Fruit fly (Drosophila melanogaster) whole organism, pupa: Measurements from ENCODE around the gene THADA.

Experiments used
- CG10348 ChIP-seq: fragments of 200-800 bp; sonication (Bioruptor generic); IDR thresholded peaks from 2 replicates; pipeline ENCODE4 v1.3.6; 2022; ENCODE audit warnings: missing biosample characterization, missing genetic modification characterization
- CG12605 ChIP-seq: fragments of 200-800 bp; sonication (Bioruptor generic); IDR thresholded peaks from 2 replicates; pipeline ENCODE4 v1.3.6; 2022; ENCODE audit warnings: missing biosample characterization, missing genetic modification characterization
- CG13204 ChIP-seq: fragments of 200-800 bp; sonication (Bioruptor generic); optimal IDR thresholded peaks from 2 replicates; lab custom pipeline; 2018; ENCODE audit warnings: missing biosample characterization, mild to moderate bottlenecking, missing genetic modification characterization, moderate library complexity
- CG14655 ChIP-seq: fragments of 200-800 bp; sonication (Bioruptor generic); optimal IDR thresholded peaks from 3 replicates; lab custom pipeline; 2017; ENCODE audit warnings: mild to moderate bottlenecking, missing biosample characterization, missing genetic modification reagents, missing genetic modification characterization
- CG15710 ChIP-seq: fragments of 200-800 bp; sonication (Bioruptor generic); optimal IDR thresholded peaks from 2 replicates; lab custom pipeline; 2018; ENCODE audit warnings: missing biosample characterization, mild to moderate bottlenecking, missing genetic modification characterization, moderate library complexity
- CG17806 ChIP-seq: fragments of 200-800 bp; sonication (Bioruptor generic); optimal IDR thresholded peaks from 2 replicates; lab custom pipeline; 2018; ENCODE audit warnings: missing biosample characterization, mild to moderate bottlenecking, missing genetic modification characterization, moderate library complexity
- CG32121 ChIP-seq: fragments of 200-800 bp; sonication (Bioruptor generic); IDR thresholded peaks from 2 replicates; pipeline ENCODE4 v1.3.6; 2022; ENCODE audit warnings: missing biosample characterization, missing genetic modification characterization
- CG34367 ChIP-seq: fragments of 200-800 bp; sonication (Bioruptor generic); optimal IDR thresholded peaks from 2 replicates; lab custom pipeline; 2018; ENCODE audit warnings: missing biosample characterization, mild to moderate bottlenecking, missing genetic modification characterization
- CG4496 ChIP-seq: fragments of 200-800 bp; sonication (Bioruptor generic); IDR thresholded peaks from 3 replicates; pipeline ENCODE4 v1.3.6; 2022; ENCODE audit warnings: missing biosample characterization, missing genetic modification characterization
- CG8159 ChIP-seq: fragments of 200-800 bp; sonication (Bioruptor generic); optimal IDR thresholded peaks from 3 replicates; lab custom pipeline; 2018; ENCODE audit warnings: missing biosample characterization, mild to moderate bottlenecking, missing genetic modification characterization, moderate library complexity
- CG8301 ChIP-seq: fragments of 200-800 bp; sonication (Bioruptor generic); optimal IDR thresholded peaks from 2 replicates; lab custom pipeline; 2018; ENCODE audit warnings: missing biosample characterization, mild to moderate bottlenecking, missing genetic modification characterization
- CG9948 ChIP-seq: fragments of 200-800 bp; sonication (Bioruptor generic); optimal IDR thresholded peaks from 2 replicates; lab custom pipeline; 2018; ENCODE audit warnings: missing biosample characterization, mild to moderate bottlenecking, missing genetic modification characterization, moderate library complexity
- D1 ChIP-seq: fragments of 200-800 bp; sonication (Bioruptor generic); optimal IDR thresholded peaks from 2 replicates; lab custom pipeline; 2018; ENCODE audit warnings: missing biosample characterization, mild to moderate bottlenecking, missing genetic modification characterization, moderate library complexity
- EcR ChIP-seq: fragments of 200-800 bp; sonication (Bioruptor generic); optimal IDR thresholded peaks from 3 replicates; lab custom pipeline; 2019; ENCODE audit warnings: missing biosample characterization, missing genetic modification characterization, mild to moderate bottlenecking, moderate library complexity, missing genetic modification reagents
- Ets98B ChIP-seq: fragments of 200-800 bp; sonication (Bioruptor generic); IDR thresholded peaks from 2 replicates; pipeline ENCODE4 v1.3.6; 2022; ENCODE audit warnings: missing biosample characterization, missing genetic modification characterization
- Pif1A ChIP-seq: fragments of 200-800 bp; sonication (Bioruptor generic); optimal IDR thresholded peaks from 3 replicates; lab custom pipeline; 2016; ENCODE audit warnings: missing biosample characterization, missing genetic modification characterization
- Pif1B ChIP-seq: fragments of 200-800 bp; sonication (Bioruptor generic); optimal IDR thresholded peaks from 3 replicates; lab custom pipeline; 2016; ENCODE audit warnings: missing biosample characterization, missing genetic modification characterization
- Snoo ChIP-seq: fragments of 200-800 bp; sonication (Bioruptor generic); optimal IDR thresholded peaks from 3 replicates; lab custom pipeline; 2017; ENCODE audit warnings: missing biosample characterization, mild to moderate bottlenecking, missing genetic modification characterization, inconsistent platforms
- fd96Ca ChIP-seq: fragments of 200-800 bp; sonication (Bioruptor generic); IDR thresholded peaks from 3 replicates; pipeline ENCODE4 v1.3.6; 2022; ENCODE audit warnings: missing biosample characterization, missing genetic modification characterization
- gl ChIP-seq: fragments of 200-800 bp; sonication (Bioruptor generic); optimal IDR thresholded peaks from 2 replicates; lab custom pipeline; 2018; ENCODE audit warnings: missing biosample characterization, mild to moderate bottlenecking, missing genetic modification characterization
- rn ChIP-seq: fragments of 200-800 bp; sonication (Bioruptor generic); IDR thresholded peaks from 2 replicates; pipeline ENCODE4 v1.3.6; 2022; ENCODE audit warnings: missing biosample characterization, missing genetic modification characterization

The THADA gene

dm6 chrX:19890010-19890665 lies 24.8 kb upstream of the THADA start, which contains the start of gene amn:
Gene amn (minus strand): TSS chrX:19890060.
- TF ChIP-seq EcR (GFP tag; lab: Kevin White, UChicago) (no peak), D1 (tag; lab: Kevin White, UChicago) (no peak), CG10348 (GFP tag; lab: Robert Waterston, UW) (no peak), Pif1A (no peak)

dm6 chrX:19889128-19889756 lies 23.9 kb upstream of the THADA start:
- no peak for TF ChIP-seq CG10348 (GFP tag; lab: Robert Waterston, UW)
- TF ChIP-seq CG13204 = peak; percentile 23
- TF ChIP-seq Pif1B (GFP tag; lab: Kevin White, UChicago) = peak; percentile 40
- peak; percentile 73 for TF ChIP-seq CG9948 (tag; lab: Kevin White, UChicago)
- peak; percentile 55 for TF ChIP-seq CG34367 (tag; lab: Kevin White, UChicago)
- peak; percentile 74 for TF ChIP-seq CG8159 (tag; lab: Kevin White, UChicago)
- TF ChIP-seq Pif1A = peak; percentile 73
- TF ChIP-seq CG12605 = no peak
- TF ChIP-seq fd96Ca (GFP tag; lab: Robert Waterston, UW) = peak; percentile 60; the same call in 2 of the 3 replicates
- TF ChIP-seq D1 (tag; lab: Kevin White, UChicago) = no peak
- no peak for TF ChIP-seq EcR (GFP tag; lab: Kevin White, UChicago)
- TF ChIP-seq gl (tag; lab: Kevin White, UChicago) = peak; percentile 58
- TF ChIP-seq rn (GFP tag; lab: Robert Waterston, UW) = no peak
- TF ChIP-seq CG8301 (tag; lab: Kevin White, UChicago) = peak; percentile 31
- TF ChIP-seq CG17806 (tag; lab: Kevin White, UChicago) = peak; percentile 61
- peak; percentile 76 for TF ChIP-seq CG15710 (tag; lab: Kevin White, UChicago)
- TF ChIP-seq Ets98B (GFP tag; lab: Robert Waterston, UW) = peak; percentile 39; the same call in 1 of the 2 replicates
- TF ChIP-seq Snoo (tag; lab: Kevin White, UChicago) = peak; percentile 70
- TF ChIP-seq CG32121 (GFP tag; lab: Robert Waterston, UW) = 0 out of 2 replicates have a peak, but pooled peaks have one; percentile 28
- TF ChIP-seq CG4496 (GFP tag; lab: Robert Waterston, UW) = peak; percentile 30; the same call in 1 of the 3 replicates
- peak; percentile 45 for TF ChIP-seq CG14655 (GFP tag; lab: Kevin White, UChicago)

- peak; percentile 61 for TF ChIP-seq Pif1A
- TF ChIP-seq EcR (GFP tag; lab: Kevin White, UChicago) = peak; percentile 62
- no peak for TF ChIP-seq CG10348 (GFP tag; lab: Robert Waterston, UW)
- peak; percentile 46 for TF ChIP-seq CG12605
- peak; percentile 67 for TF ChIP-seq CG32121 (GFP tag; lab: Robert Waterston, UW)
- peak; percentile 56 for TF ChIP-seq Pif1B (GFP tag; lab: Kevin White, UChicago)
- TF ChIP-seq Ets98B (GFP tag; lab: Robert Waterston, UW) = peak; percentile 62
- peak; percentile 50 for TF ChIP-seq CG15710 (tag; lab: Kevin White, UChicago)
- TF ChIP-seq CG9948 (tag; lab: Kevin White, UChicago) = no peak
- peak; percentile 55 for TF ChIP-seq CG8159 (tag; lab: Kevin White, UChicago)
- peak; percentile 65 for TF ChIP-seq CG34367 (tag; lab: Kevin White, UChicago)
- TF ChIP-seq CG17806 (tag; lab: Kevin White, UChicago) = peak; percentile 24
- TF ChIP-seq gl (tag; lab: Kevin White, UChicago) = peak; percentile 76
- TF ChIP-seq Snoo (tag; lab: Kevin White, UChicago) = peak; percentile 66
- peak; percentile 73; the same call in 2 of the 3 replicates for TF ChIP-seq fd96Ca (GFP tag; lab: Robert Waterston, UW)
- TF ChIP-seq CG13204 = peak; percentile 70
- no peak for TF ChIP-seq D1 (tag; lab: Kevin White, UChicago)
- peak; percentile 67 for TF ChIP-seq CG14655 (GFP tag; lab: Kevin White, UChicago)
- TF ChIP-seq CG4496 (GFP tag; lab: Robert Waterston, UW) = peak; percentile 81
- peak; percentile 41 for TF ChIP-seq CG8301 (tag; lab: Kevin White, UChicago)
- peak; percentile 52; the same call in 1 of the 2 replicates for TF ChIP-seq rn (GFP tag; lab: Robert Waterston, UW)
- TF ChIP-seq, all 21 proteins: peak for 18
Measured at dm6 chrX:19886936-19887934, 21.9 kb upstream of the THADA start.

dm6 chrX:19886515-19886914 lies 21.2 kb upstream of the THADA start:
- TF ChIP-seq fd96Ca (GFP tag; lab: Robert Waterston, UW) (no peak), CG9948 (tag; lab: Kevin White, UChicago) (no peak), CG8301 (tag; lab: Kevin White, UChicago) (peak; percentile 56), CG12605 (no peak), CG14655 (GFP tag; lab: Kevin White, UChicago) (peak; percentile 54), CG8159 (tag; lab: Kevin White, UChicago) (no peak), gl (tag; lab: Kevin White, UChicago) (no peak), CG4496 (GFP tag; lab: Robert Waterston, UW) (no peak)
- TF ChIP-seq, all 21 proteins: peak for 2
